Worm (Caenorhabditis elegans) whole organism, L2 larva: ENCODE measurements around the gene sri-60.

Source experiments
- alr-1 ChIP-seq: fragments of 150-350 bp; optimal IDR thresholded peaks from 2 replicates; lab custom pipeline; 2014; ENCODE audit warnings: missing biosample characterization, missing genetic modification characterization
- unc-39 ChIP-seq: fragments of 150-350 bp; optimal IDR thresholded peaks from 2 replicates; lab custom pipeline; 2014; ENCODE audit warnings: missing biosample characterization, missing genetic modification characterization

DNA sequence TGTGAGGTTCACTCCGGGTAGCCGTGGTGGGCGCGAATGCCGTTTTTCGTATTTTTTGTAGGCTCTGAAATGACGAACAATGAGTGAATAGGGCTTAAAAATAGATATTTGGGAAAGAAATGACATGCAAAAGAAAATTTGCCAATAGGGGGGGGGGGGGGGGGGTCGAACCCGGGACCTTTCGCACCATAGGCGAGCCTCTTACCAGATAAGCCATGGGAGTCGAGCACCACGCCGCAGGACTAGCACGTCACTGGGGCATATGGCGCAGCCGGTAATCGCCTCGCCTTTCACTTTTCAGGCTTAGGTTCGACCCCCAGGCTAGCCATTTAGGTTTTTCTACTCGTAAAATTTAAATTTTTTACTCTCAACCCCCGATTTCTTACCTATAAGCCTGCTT is 16.6 kb upstream of the sri-60 start:
- no peak for TF ChIP-seq unc-39 (tag; lab: Kevin White, UChicago)
- TF ChIP-seq alr-1 (tag; lab: Kevin White, UChicago) = no peak
